Worm (Caenorhabditis elegans) whole organism, young adult: ENCODE results near the gene F44A2.3.

Source experiments
- F49E8.2 ChIP-seq: sonication (generic microtip); optimal IDR thresholded peaks from 3 replicates; lab custom pipeline; 2017; ENCODE audit warnings: missing genetic modification characterization, mild to moderate bottlenecking, missing compliant biosample characterization, antibody characterized with exemption, moderate library complexity; ENCODE audit not compliant: insufficient read depth
- athp-1 ChIP-seq: sonication (generic microtip); optimal IDR thresholded peaks from 2 replicates; lab custom pipeline; 2017; ENCODE audit warnings: mild to moderate bottlenecking, missing genetic modification characterization, missing compliant biosample characterization
- ceh-40 ChIP-seq: fragments of 200-800 bp; sonication (Bioruptor generic); IDR thresholded peaks from 2 replicates; pipeline ENCODE4 v1.3.6; 2022; ENCODE audit warnings: missing genetic modification characterization, missing compliant biosample characterization
- efl-1 ChIP-seq: fragments of 150-350 bp; optimal IDR thresholded peaks from 2 replicates; lab custom pipeline; 2014; ENCODE audit warnings: missing biosample characterization, missing genetic modification reagents, missing genetic modification characterization
- him-1 ChIP-seq: sonication (generic microtip); optimal IDR thresholded peaks from 2 replicates; lab custom pipeline; 2016; ENCODE audit warnings: missing genotype, missing genetic modification reagents, missing genetic modification characterization, missing compliant biosample characterization
- lin-40 ChIP-seq: sonication (generic microtip); optimal IDR thresholded peaks from 2 replicates; lab custom pipeline; 2016; ENCODE audit warnings: missing genetic modification characterization, mild to moderate bottlenecking, missing compliant biosample characterization, missing genotype, missing genetic modification reagents
- madf-10 ChIP-seq: sonication (generic microtip); optimal IDR thresholded peaks from 2 replicates; lab custom pipeline; 2016; ENCODE audit warnings: mild to moderate bottlenecking, missing genetic modification characterization, missing compliant biosample characterization
- nfya-1 ChIP-seq: sonication (generic microtip); optimal IDR thresholded peaks from 2 replicates; lab custom pipeline; 2017; ENCODE audit warnings: antibody characterized with exemption, missing compliant biosample characterization, missing genetic modification characterization, borderline replicate concordance; ENCODE audit not compliant: insufficient read depth
- rec-8 ChIP-seq, 2 experiments: sonication (generic microtip); optimal IDR thresholded peaks; 2 replicates each; lab custom pipeline; 2016; ENCODE audit warnings: mild to moderate bottlenecking in 2 of 2, missing genetic modification characterization in 2 of 2, missing genetic modification reagents in 2 of 2, missing genotype in 2 of 2, missing biosample characterization in 1 of 2, missing compliant biosample characterization in 1 of 2, moderate library complexity in 1 of 2
- sea-2 ChIP-seq: fragments of 200-800 bp; sonication (Bioruptor generic); IDR thresholded peaks from 2 replicates; pipeline ENCODE4 v1.3.6; 2022; ENCODE audit warnings: missing genetic modification characterization, missing compliant biosample characterization
- ztf-26 ChIP-seq: sonication (generic microtip); optimal IDR thresholded peaks from 2 replicates; lab custom pipeline; 2017; ENCODE audit warnings: missing genetic modification characterization, missing compliant biosample characterization

DNA sequence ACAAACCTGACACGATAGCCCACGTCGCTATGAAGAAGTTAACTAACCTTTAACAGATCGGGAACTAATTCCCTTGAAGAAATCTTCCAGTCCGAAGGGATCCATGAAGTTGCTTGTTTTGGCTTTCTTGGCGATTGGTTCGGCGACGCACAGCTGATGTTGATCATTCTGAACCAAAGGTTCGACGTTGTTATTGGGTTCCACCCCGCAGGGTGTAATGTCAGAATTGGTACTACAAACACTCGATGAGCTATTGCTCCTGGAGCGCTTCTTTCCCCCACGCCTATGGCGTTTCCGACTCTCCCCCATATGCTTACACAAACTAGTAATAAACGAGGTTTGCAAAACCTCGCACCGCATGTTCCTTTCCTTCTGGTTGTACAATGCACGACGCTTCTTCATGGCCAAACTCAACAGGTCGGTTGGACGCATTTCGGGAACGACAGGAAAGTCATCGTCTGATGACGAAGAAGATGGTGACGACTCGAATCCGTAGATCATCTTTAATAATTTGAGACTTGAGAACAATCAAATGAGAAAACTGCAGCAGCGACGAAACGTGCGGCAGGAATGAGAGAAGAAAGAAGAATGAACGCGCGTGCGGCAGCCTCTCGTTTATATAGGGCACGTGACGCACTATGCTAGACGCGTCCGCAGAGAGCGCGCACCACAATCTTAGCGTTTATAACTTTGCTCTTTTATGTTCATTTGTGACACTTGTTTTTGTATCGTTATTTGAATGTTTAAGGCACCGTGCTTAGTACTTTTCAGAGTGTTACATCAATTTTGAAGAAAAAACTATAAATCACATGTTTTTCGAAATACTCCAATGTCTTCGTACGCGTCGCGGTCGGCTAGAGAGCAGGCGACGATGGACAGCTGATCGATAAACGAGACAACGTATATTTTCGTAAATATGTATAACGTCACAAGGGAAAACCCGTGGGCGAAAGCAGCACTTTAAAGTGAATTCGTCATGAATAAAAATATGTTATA lies 38.7 kb downstream of the F44A2.3 start, which contains the start of gene tos-1:
- TF ChIP-seq madf-10 (tag; lab: Kevin White, UChicago) (peak; percentile 96), him-1 (tag; lab: Kevin White, UChicago) (no peak), ceh-40 (GFP tag; lab: Robert Waterston, UW) (no peak), nfya-1 (tag; lab: Kevin White, UChicago) (no peak), ztf-26 (tag; lab: Kevin White, UChicago) (peak; percentile 99), F49E8.2 (tag; lab: Kevin White, UChicago) (peak; percentile 27), sea-2 (peak; percentile 67; the same call in 1 of the 2 replicates), rec-8 (tag; optimal IDR thresholded peaks at IDR 0.05; lab: Kevin White, UChicago) (no peak), efl-1 (peak; percentile 36), athp-1 (tag; lab: Kevin White, UChicago) (peak; percentile 98), lin-40 (tag; lab: Kevin White, UChicago) (peak; percentile 99)
